In genomic region chrX:5297942-5298611, ce11 we compare ENCODE assay signal across 1 worm cellular context.
TF ChIP-seq lines count a peak whose summit lies in the region.

TSS of gene ift-81 (plus strand) at chrX:5298561.

TF ChIP-seq in whole organism, L1 larva, 84 proteins besides CTCF, POLR2A, EP300 and RAD21 (continued from another document):
- TF ChIP-seq nhr-76 (tag; optimal IDR thresholded peaks at IDR 0.05; lab: Kevin White, UChicago) (no peak), skn-1 (tag; optimal IDR thresholded peaks at IDR 0.05; lab: Kevin White, UChicago) (peak; percentile 37), aha-1 (tag; optimal IDR thresholded peaks at IDR 0.05; lab: Kevin White, UChicago) (no peak), fkh-10 (GFP tag; optimal IDR thresholded peaks at IDR 0.05; lab: Kevin White, UChicago) (no peak), xbp-1 (tag; optimal IDR thresholded peaks at IDR 0.05; lab: Kevin White, UChicago) (peak; percentile 68), nhr-90 (tag; optimal IDR thresholded peaks at IDR 0.05; lab: Kevin White, UChicago; ENCODE audit: poor library complexity) (no peak)
TF ChIP-seq in whole organism, L1 larva: peak in this region for 27.
